Worm (Caenorhabditis elegans) whole organism, late embryonic: ENCODE measurements around the gene nhr-98.

Experiments used
- C38D4.7 ChIP-seq: fragments of 200-800 bp; sonication (Bioruptor generic); optimal IDR thresholded peaks from 2 replicates; lab custom pipeline; 2018; ENCODE audit warnings: mild to moderate bottlenecking, missing genetic modification characterization, moderate library complexity, missing compliant biosample characterization
- F13H6.1 ChIP-seq: sonication (generic microtip); optimal IDR thresholded peaks from 2 replicates; lab custom pipeline; 2016; ENCODE audit warnings: missing genetic modification characterization, missing compliant biosample characterization
- K02D7.2 ChIP-seq: sonication (generic microtip); optimal IDR thresholded peaks from 2 replicates; lab custom pipeline; 2017; ENCODE audit warnings: mild to moderate bottlenecking, missing genetic modification characterization, missing compliant biosample characterization
- T23F11.4 ChIP-seq: fragments of 200-800 bp; sonication (Bioruptor generic); optimal IDR thresholded peaks from 2 replicates; lab custom pipeline; 2018; ENCODE audit warnings: mild to moderate bottlenecking, missing genetic modification characterization, missing compliant biosample characterization
- ceh-14 ChIP-seq: sonication (generic microtip); optimal IDR thresholded peaks from 2 replicates; lab custom pipeline; 2016; ENCODE audit warnings: missing genotype, missing genetic modification characterization, missing compliant biosample characterization
- ceh-18 ChIP-seq: sonication (generic microtip); optimal IDR thresholded peaks from 2 replicates; lab custom pipeline; 2016; ENCODE audit warnings: missing genetic modification characterization, missing compliant biosample characterization
- ceh-19 ChIP-seq: fragments of 200-800 bp; sonication (Bioruptor generic); optimal IDR thresholded peaks from 2 replicates; lab custom pipeline; 2018; ENCODE audit warnings: mild to moderate bottlenecking, missing genetic modification characterization, missing compliant biosample characterization
- ceh-22 ChIP-seq: sonication (generic microtip); optimal IDR thresholded peaks from 2 replicates; lab custom pipeline; 2017; ENCODE audit warnings: missing biosample characterization, missing genetic modification characterization
- ceh-24 ChIP-seq: sonication (generic microtip); optimal IDR thresholded peaks from 2 replicates; lab custom pipeline; 2016; ENCODE audit warnings: mild to moderate bottlenecking, missing genetic modification characterization, missing compliant biosample characterization
- ceh-30 ChIP-seq: fragments of 150-350 bp; optimal IDR thresholded peaks from 2 replicates; lab custom pipeline; 2014; ENCODE audit warnings: missing biosample characterization, missing genetic modification characterization
- ceh-31 ChIP-seq: sonication (generic microtip); optimal IDR thresholded peaks from 2 replicates; lab custom pipeline; 2016; ENCODE audit warnings: missing genetic modification characterization, missing compliant biosample characterization
- ceh-9 ChIP-seq: sonication (generic microtip); optimal IDR thresholded peaks from 2 replicates; lab custom pipeline; 2016; ENCODE audit warnings: mild to moderate bottlenecking, missing genetic modification characterization, inconsistent platforms, missing compliant biosample characterization
- che-1 ChIP-seq: sonication (generic microtip); optimal IDR thresholded peaks from 2 replicates; lab custom pipeline; 2016; ENCODE audit warnings: mild to moderate bottlenecking, missing genetic modification characterization, missing compliant biosample characterization
- dmd-4 ChIP-seq: sonication (generic microtip); optimal IDR thresholded peaks from 2 replicates; lab custom pipeline; 2016; ENCODE audit warnings: borderline replicate concordance, missing genetic modification characterization, missing compliant biosample characterization
- fkh-10 ChIP-seq: fragments of 150-350 bp; optimal IDR thresholded peaks from 2 replicates; lab custom pipeline; 2014; ENCODE audit warnings: missing biosample characterization, missing genetic modification reagents, missing genetic modification characterization
- hlh-13 ChIP-seq: fragments of 200-800 bp; sonication (Bioruptor generic); optimal IDR thresholded peaks from 2 replicates; lab custom pipeline; 2018; ENCODE audit warnings: mild to moderate bottlenecking, missing genetic modification characterization, missing compliant biosample characterization
- hlh-15 ChIP-seq: sonication (generic microtip); optimal IDR thresholded peaks from 2 replicates; lab custom pipeline; 2016; ENCODE audit warnings: missing genetic modification characterization, missing compliant biosample characterization
- hlh-30 ChIP-seq: sonication (generic microtip); optimal IDR thresholded peaks from 2 replicates; lab custom pipeline; 2017; ENCODE audit warnings: antibody characterized with exemption, missing genetic modification characterization, missing compliant biosample characterization; ENCODE audit not compliant: insufficient read depth
- hlh-8 ChIP-seq: sonication (generic microtip); optimal IDR thresholded peaks from 2 replicates; lab custom pipeline; 2016; ENCODE audit warnings: missing genotype, missing genetic modification characterization, missing compliant biosample characterization
- lim-6 ChIP-seq: sonication (generic microtip); optimal IDR thresholded peaks from 2 replicates; lab custom pipeline; 2016; ENCODE audit warnings: missing genetic modification characterization, missing compliant biosample characterization
- lin-11 ChIP-seq: fragments of 200-800 bp; sonication (Bioruptor generic); optimal IDR thresholded peaks from 2 replicates; lab custom pipeline; 2018; ENCODE audit warnings: mild to moderate bottlenecking, missing genetic modification characterization, missing compliant biosample characterization
- madf-2 ChIP-seq: sonication (generic microtip); optimal IDR thresholded peaks from 2 replicates; lab custom pipeline; 2017; ENCODE audit warnings: missing genetic modification characterization, missing compliant biosample characterization
- mec-3 ChIP-seq: sonication (generic microtip); optimal IDR thresholded peaks from 2 replicates; lab custom pipeline; 2016; ENCODE audit warnings: borderline replicate concordance, missing genetic modification characterization, missing compliant biosample characterization
- nfya-1 ChIP-seq: sonication (generic microtip); optimal IDR thresholded peaks from 2 replicates; lab custom pipeline; 2017; ENCODE audit warnings: missing genetic modification characterization, mild to moderate bottlenecking, missing compliant biosample characterization, antibody characterized with exemption, moderate library complexity
- nhr-11 ChIP-seq: fragments of 150-350 bp; optimal IDR thresholded peaks from 2 replicates; lab custom pipeline; 2014; ENCODE audit warnings: missing biosample characterization, missing genetic modification characterization
- nhr-232 ChIP-seq: sonication (generic microtip); optimal IDR thresholded peaks from 2 replicates; lab custom pipeline; 2016; ENCODE audit warnings: missing genetic modification characterization, missing compliant biosample characterization
- npax-4 ChIP-seq: sonication (generic microtip); optimal IDR thresholded peaks from 2 replicates; lab custom pipeline; 2016; ENCODE audit warnings: missing genetic modification characterization, missing compliant biosample characterization
- pag-3 ChIP-seq: sonication (generic microtip); optimal IDR thresholded peaks from 2 replicates; lab custom pipeline; 2016; ENCODE audit warnings: missing compliant biosample characterization, missing genetic modification characterization, borderline replicate concordance
- pat-9 ChIP-seq: fragments of 200-800 bp; sonication (Bioruptor generic); optimal IDR thresholded peaks from 2 replicates; lab custom pipeline; 2018; ENCODE audit warnings: mild to moderate bottlenecking, missing genetic modification characterization, moderate library complexity, missing compliant biosample characterization
- pha-2 ChIP-seq: sonication (generic microtip); optimal IDR thresholded peaks from 2 replicates; lab custom pipeline; 2017; ENCODE audit warnings: mild to moderate bottlenecking, missing genetic modification characterization, missing compliant biosample characterization
- pha-4 ChIP-seq: fragments of 150-350 bp; optimal IDR thresholded peaks from 2 replicates; lab custom pipeline; 2018; ENCODE audit warnings: missing biosample characterization, missing genetic modification reagents, missing genetic modification characterization
- rnt-1 ChIP-seq: sonication (generic microtip); optimal IDR thresholded peaks from 2 replicates; lab custom pipeline; 2016; ENCODE audit warnings: missing genetic modification characterization, missing compliant biosample characterization
- tbx-2 ChIP-seq: sonication (generic microtip); optimal IDR thresholded peaks from 2 replicates; lab custom pipeline; 2016; ENCODE audit warnings: missing genetic modification characterization, missing compliant biosample characterization
- tbx-7 ChIP-seq: sonication (generic microtip); optimal IDR thresholded peaks from 2 replicates; lab custom pipeline; 2016; ENCODE audit warnings: missing genotype, missing genetic modification characterization, missing compliant biosample characterization
- unc-55 ChIP-seq: sonication (generic microtip); optimal IDR thresholded peaks from 2 replicates; lab custom pipeline; 2017; ENCODE audit warnings: missing biosample characterization, missing genetic modification reagents, missing genetic modification characterization
- zip-5 ChIP-seq: sonication (generic microtip); optimal IDR thresholded peaks from 2 replicates; lab custom pipeline; 2016; ENCODE audit warnings: missing genetic modification characterization, missing compliant biosample characterization

The nhr-98 gene

ce11 chrV:489320-489719 is 35.7 kb downstream of the nhr-98 start, which contains the start of gene nhr-106:
Gene nhr-106, plus strand, starts transcription at chrV:489620.
- TF ChIP-seq nfya-1 (tag; lab: Kevin White, UChicago) (no peak), rnt-1 (tag; lab: Kevin White, UChicago) (no peak), hlh-8 (no peak), nhr-11 (no peak), zip-5 (tag; lab: Kevin White, UChicago) (no peak), hlh-15 (tag; lab: Kevin White, UChicago) (no peak), tbx-7 (tag; lab: Kevin White, UChicago) (no peak), ceh-9 (tag; lab: Kevin White, UChicago) (no peak), C38D4.7 (GFP tag; lab: Kevin White, UChicago) (no peak), ceh-14 (tag; lab: Kevin White, UChicago) (no peak), hlh-30 (tag; lab: Kevin White, UChicago) (no peak), tbx-2 (tag; lab: Kevin White, UChicago) (no peak), npax-4 (tag; lab: Kevin White, UChicago) (no peak)

ce11 chrV:491432-491831 is 37.8 kb downstream of the nhr-98 start, which contains the start of gene str-196:
Gene str-196, plus strand, starts transcription at chrV:491732.
- TF ChIP-seq ceh-24 (tag; lab: Kevin White, UChicago) (no peak), tbx-7 (tag; lab: Kevin White, UChicago) (no peak), nhr-232 (no peak), tbx-2 (tag; lab: Kevin White, UChicago) (no peak), hlh-8 (no peak), fkh-10 (GFP tag; lab: Kevin White, UChicago) (no peak), rnt-1 (tag; lab: Kevin White, UChicago) (no peak), ceh-18 (no peak), ceh-31 (tag; lab: Kevin White, UChicago) (no peak), ceh-9 (tag; lab: Kevin White, UChicago) (no peak), C38D4.7 (GFP tag; lab: Kevin White, UChicago) (no peak), madf-2 (no peak), unc-55 (GFP tag; lab: Kevin White, UChicago) (no peak), che-1 (tag; lab: Kevin White, UChicago) (no peak), lin-11 (no peak), lim-6 (tag; lab: Kevin White, UChicago) (no peak), pha-2 (tag; lab: Kevin White, UChicago) (no peak), T23F11.4 (GFP tag; lab: Kevin White, UChicago) (no peak), K02D7.2 (tag; lab: Kevin White, UChicago) (no peak), dmd-4 (tag; lab: Kevin White, UChicago) (no peak)

- TF ChIP-seq dmd-4 (tag; lab: Kevin White, UChicago) = no peak
- no peak for TF ChIP-seq pha-4
- TF ChIP-seq pag-3 (tag; lab: Kevin White, UChicago) = no peak
- no peak for TF ChIP-seq hlh-13 (GFP tag; lab: Kevin White, UChicago)
- TF ChIP-seq unc-55 (GFP tag; lab: Kevin White, UChicago) = no peak
- no peak for TF ChIP-seq tbx-7 (tag; lab: Kevin White, UChicago)
- no peak for TF ChIP-seq mec-3 (tag; lab: Kevin White, UChicago)
- no peak for TF ChIP-seq pat-9 (tag; lab: Kevin White, UChicago)
- TF ChIP-seq ceh-30 (tag; lab: Kevin White, UChicago) = no peak
- no peak for TF ChIP-seq K02D7.2 (tag; lab: Kevin White, UChicago)
- TF ChIP-seq F13H6.1 (tag; lab: Kevin White, UChicago) = no peak
- TF ChIP-seq ceh-22 (tag; lab: Kevin White, UChicago) = no peak
- TF ChIP-seq ceh-9 (tag; lab: Kevin White, UChicago) = no peak
- TF ChIP-seq ceh-19 (GFP tag; lab: Kevin White, UChicago) = no peak
Measured at ce11 chrV:494284-494683, 40.6 kb downstream of the nhr-98 start, which contains the start of gene nhr-131. Gene nhr-131, plus strand, starts transcription at chrV:494370.
